Worm (Caenorhabditis elegans): ENCODE results near the gene F45D3.4.
A peak's percentile ranks its signal among the peaks of the same experiment; 100 is the strongest.

Gene F45D3.4

ce11 chrV:12509922-12510582 lies 42.9 kb downstream of the F45D3.4 start (continued):
- peak; percentile 58 for TF ChIP-seq dpff-1 (tag; optimal IDR thresholded peaks at IDR 0.05)

ce11 chrV:12506185-12506584 lies 46.8 kb downstream of the F45D3.4 start, which contains the start of gene nlp-46:
nlp-46 (minus strand) TSS chrV:12506285.
- TF ChIP-seq let-607 (tag; optimal IDR thresholded peaks at IDR 0.05): no peak
- TF ChIP-seq K11D2.4 (GFP tag; IDR thresholded peaks at IDR 0.05): no peak

ce11 chrV:12505730-12506129 lies 47.3 kb downstream of the F45D3.4 start:
- TF ChIP-seq ztf-28 (GFP tag; IDR thresholded peaks at IDR 0.05) (no peak), lsy-27 (tag; optimal IDR thresholded peaks at IDR 0.05; ENCODE audit: borderline replicate concordance, insufficient read depth) (no peak), gei-17 (GFP tag; optimal IDR thresholded peaks at IDR 0.05) (no peak), him-1 (tag; optimal IDR thresholded peaks at IDR 0.05) (no peak), unc-62 (GFP tag; optimal IDR thresholded peaks at IDR 0.05) (no peak), Y53F4B.3 (GFP tag; IDR thresholded peaks at IDR 0.05) (no peak), ceh-79 (tag; optimal IDR thresholded peaks at IDR 0.05) (no peak), bed-1 (GFP tag; IDR thresholded peaks at IDR 0.05) (no peak), Y67H2A.10 (GFP tag; conservative IDR thresholded peaks at IDR 0.05) (no peak), repo-1 (tag; optimal IDR thresholded peaks at IDR 0.05) (no peak), cebp-2 (GFP tag; IDR thresholded peaks at IDR 0.05) (no peak), madf-8 (GFP tag; conservative IDR thresholded peaks at IDR 0.05) (no peak), akir-1 (GFP tag; optimal IDR thresholded peaks at IDR 0.05) (no peak), Y56A3A.18 (GFP tag; IDR thresholded peaks at IDR 0.05) (no peak)

- TF ChIP-seq ccch-3 (GFP tag; optimal IDR thresholded peaks at IDR 0.05): no peak
- TF ChIP-seq Y56A3A.18 (GFP tag; IDR thresholded peaks at IDR 0.05): no peak
- no peak for TF ChIP-seq athp-1 (tag; optimal IDR thresholded peaks at IDR 0.05)
- no peak for TF ChIP-seq B0336.3 (GFP tag; IDR thresholded peaks at IDR 0.05)
- no peak for TF ChIP-seq repo-1 (tag; optimal IDR thresholded peaks at IDR 0.05)
- no peak for TF ChIP-seq atf-7 (tag; optimal IDR thresholded peaks at IDR 0.05)
- no peak for TF ChIP-seq bed-2 (GFP tag; IDR thresholded peaks at IDR 0.05)
- no peak for TF ChIP-seq Y53F4B.3 (GFP tag; IDR thresholded peaks at IDR 0.05)
Observed at ce11 chrV:12503494-12503893, 49.5 kb downstream of the F45D3.4 start, which contains the start of gene T28H10.1. T28H10.1 (plus strand) TSS chrV:12503794.
